Fruit fly (Drosophila melanogaster) whole organism, embryonic: ENCODE measurements around the gene CG46313.

Source experiments
- Awh ChIP-seq: fragments of 200-800 bp; sonication (Bioruptor generic); IDR thresholded peaks from 2 replicates; pipeline ENCODE4, ENCODE4 v1.3.6; 2022; ENCODE audit warnings: missing biosample characterization, missing genetic modification characterization
- Blimp-1 ChIP-seq: fragments of 200-800 bp; sonication (Bioruptor generic); optimal IDR thresholded peaks from 3 replicates; lab custom pipeline; 2018; ENCODE audit warnings: missing biosample characterization, missing genetic modification characterization, mild to moderate bottlenecking, moderate library complexity, missing genetic modification reagents
- CG10565 ChIP-seq: fragments of 200-800 bp; sonication (Bioruptor generic); optimal IDR thresholded peaks from 3 replicates; lab custom pipeline; 2016; ENCODE audit warnings: missing biosample characterization, mild to moderate bottlenecking, missing genetic modification characterization
- CG11398 ChIP-seq: fragments of 200-800 bp; sonication (Bioruptor generic); optimal IDR thresholded peaks from 2 replicates; lab custom pipeline; 2016; ENCODE audit warnings: missing biosample characterization, missing genetic modification characterization
- CG11723 ChIP-seq: fragments of 200-800 bp; sonication (Bioruptor generic); optimal IDR thresholded peaks from 2 replicates; lab custom pipeline; 2017; ENCODE audit warnings: missing biosample characterization, mild to moderate bottlenecking, missing genetic modification characterization
- CG12071 ChIP-seq: fragments of 200-800 bp; sonication (Bioruptor generic); optimal IDR thresholded peaks from 3 replicates; lab custom pipeline; 2018; ENCODE audit warnings: missing biosample characterization, mild to moderate bottlenecking, missing genetic modification characterization
- CG12299 ChIP-seq: fragments of 200-800 bp; sonication (Bioruptor generic); optimal IDR thresholded peaks from 2 replicates; lab custom pipeline; 2018; ENCODE audit warnings: missing biosample characterization, mild to moderate bottlenecking, missing genetic modification characterization
- CG12769 ChIP-seq: fragments of 200-800 bp; sonication (Bioruptor generic); optimal IDR thresholded peaks from 2 replicates; lab custom pipeline; 2019; ENCODE audit warnings: missing biosample characterization, mild to moderate bottlenecking, missing genetic modification characterization, moderate library complexity
- CG14860 ChIP-seq: fragments of 200-800 bp; sonication (Bioruptor generic); IDR thresholded peaks from 3 replicates; pipeline ENCODE4 v1.3.6; 2022; ENCODE audit warnings: missing biosample characterization, missing genetic modification characterization; ENCODE audit not compliant: partially characterized antibody
- CG32532 ChIP-seq: fragments of 200-800 bp; sonication (Bioruptor generic); IDR thresholded peaks from 2 replicates; pipeline ENCODE4 v1.3.6; 2022; ENCODE audit warnings: missing biosample characterization, missing genetic modification characterization
- CG32772 ChIP-seq: fragments of 200-800 bp; sonication (Bioruptor generic); IDR thresholded peaks from 2 replicates; pipeline ENCODE4 v1.3.6; 2022; ENCODE audit warnings: missing biosample characterization, missing genetic modification characterization
- CG33557 ChIP-seq: fragments of 200-800 bp; sonication (Bioruptor generic); optimal IDR thresholded peaks from 2 replicates; lab custom pipeline; 2019; ENCODE audit warnings: missing biosample characterization, mild to moderate bottlenecking, missing genetic modification characterization, moderate library complexity
- CG4328 ChIP-seq: fragments of 200-800 bp; sonication (Bioruptor generic); optimal IDR thresholded peaks from 3 replicates; lab custom pipeline; 2017; ENCODE audit warnings: missing biosample characterization, missing genetic modification reagents, missing genetic modification characterization
- CG7745 ChIP-seq: fragments of 200-800 bp; sonication (Bioruptor generic); optimal IDR thresholded peaks from 2 replicates; lab custom pipeline; 2018; ENCODE audit warnings: missing biosample characterization, mild to moderate bottlenecking, missing genetic modification characterization, moderate library complexity
- CG8359 ChIP-seq: fragments of 200-800 bp; sonication (Bioruptor generic); optimal IDR thresholded peaks from 2 replicates; lab custom pipeline; 2017; ENCODE audit warnings: missing biosample characterization, mild to moderate bottlenecking, missing genetic modification characterization, borderline replicate concordance
- CG8765 ChIP-seq: fragments of 200-800 bp; sonication (Bioruptor generic); IDR thresholded peaks from 2 replicates; pipeline ENCODE4 v1.3.6; 2022; ENCODE audit warnings: missing biosample characterization, missing genetic modification characterization
- D19A ChIP-seq: fragments of 200-800 bp; optimal IDR thresholded peaks from 3 replicates; lab custom pipeline; 2019; ENCODE audit warnings: missing biosample characterization, mild to moderate bottlenecking, missing genetic modification characterization, moderate library complexity
- Deaf1 ChIP-seq: fragments of 200-800 bp; optimal IDR thresholded peaks from 3 replicates; lab custom pipeline; 2019; ENCODE audit warnings: missing biosample characterization, mild to moderate bottlenecking, missing genetic modification characterization, moderate library complexity
- Doc2 ChIP-seq: fragments of 200-800 bp; sonication (Bioruptor generic); IDR thresholded peaks from 2 replicates; pipeline ENCODE4 v1.3.6; 2022; ENCODE audit warnings: missing biosample characterization, missing genetic modification characterization
- Doc3 ChIP-seq: fragments of 200-800 bp; sonication (Bioruptor generic); IDR thresholded peaks from 3 replicates; pipeline ENCODE4 v1.3.6; 2022; ENCODE audit warnings: missing biosample characterization, missing genetic modification characterization; ENCODE audit not compliant: partially characterized antibody
- Eip74EF ChIP-seq, 2 experiments: fragments of 200-800 bp in 1 of 2; fragments of >200 bp in 1 of 2; sonication (Bioruptor generic) in 1 of 2; optimal IDR thresholded peaks; 2 replicates each; lab custom pipeline; 2017 to 2019; ENCODE audit warnings: missing biosample characterization in 2 of 2, missing genetic modification characterization in 2 of 2, mild to moderate bottlenecking in 1 of 2, moderate library complexity in 1 of 2
- Hand ChIP-seq: fragments of 200-800 bp; sonication (Bioruptor generic); optimal IDR thresholded peaks from 2 replicates; lab custom pipeline; 2017; ENCODE audit warnings: mild to moderate bottlenecking, missing biosample characterization, missing genetic modification reagents, missing genetic modification characterization
- Hey ChIP-seq: fragments of 200-800 bp; sonication (Bioruptor generic); optimal IDR thresholded peaks from 3 replicates; lab custom pipeline; 2018; ENCODE audit warnings: missing biosample characterization, mild to moderate bottlenecking, missing genetic modification characterization
- Hr3 ChIP-seq: fragments of 200-800 bp; sonication (Bioruptor generic); optimal IDR thresholded peaks from 3 replicates; lab custom pipeline; 2016; ENCODE audit warnings: missing biosample characterization, missing genetic modification characterization
- Kr ChIP-seq: fragments of 200-800 bp; sonication (Bioruptor generic); optimal IDR thresholded peaks from 2 replicates; lab custom pipeline; 2017; ENCODE audit warnings: missing biosample characterization, mild to moderate bottlenecking, missing genetic modification characterization
- Lhr ChIP-seq: fragments of 200-800 bp; sonication (Bioruptor generic); optimal IDR thresholded peaks from 3 replicates; lab custom pipeline; 2017; ENCODE audit warnings: mild to moderate bottlenecking, missing biosample characterization, missing genetic modification reagents, missing genetic modification characterization
- Nf-YA ChIP-seq: fragments of 200-800 bp; sonication (Bioruptor generic); IDR thresholded peaks from 2 replicates; pipeline ENCODE4 v1.3.6; 2022; ENCODE audit warnings: missing biosample characterization, missing genetic modification characterization
- Oli ChIP-seq: fragments of 200-800 bp; sonication (Bioruptor generic); optimal IDR thresholded peaks from 2 replicates; lab custom pipeline; 2018; ENCODE audit warnings: missing biosample characterization, mild to moderate bottlenecking, missing genetic modification characterization, moderate library complexity
- Ptx1 ChIP-seq: fragments of 200-800 bp; sonication (Bioruptor generic); IDR thresholded peaks from 2 replicates; pipeline ENCODE4 v1.3.6; 2022; ENCODE audit warnings: missing biosample characterization, missing genetic modification characterization
- TFAM ChIP-seq: fragments of 200-800 bp; sonication (Bioruptor generic); optimal IDR thresholded peaks from 2 replicates; lab custom pipeline; 2017; ENCODE audit warnings: missing biosample characterization, missing genetic modification characterization, inconsistent platforms
- Tbp ChIP-seq: fragments of >200 bp; optimal IDR thresholded peaks from 2 replicates; lab custom pipeline; 2018; ENCODE audit warnings: missing biosample characterization, missing genetic modification characterization
- Usf ChIP-seq: fragments of 200-800 bp; sonication (Bioruptor generic); optimal IDR thresholded peaks from 2 replicates; lab custom pipeline; 2017; ENCODE audit warnings: missing genotype, missing biosample characterization, missing genetic modification characterization
- bigmax ChIP-seq: fragments of 200-800 bp; sonication (Bioruptor generic); optimal IDR thresholded peaks from 2 replicates; lab custom pipeline; 2018; ENCODE audit warnings: missing biosample characterization, mild to moderate bottlenecking, missing genetic modification characterization
- chm ChIP-seq: fragments of 200-800 bp; sonication (Bioruptor generic); IDR thresholded peaks from 2 replicates; pipeline ENCODE4 v1.3.6; 2022; ENCODE audit warnings: missing biosample characterization, missing genetic modification characterization
- eyg ChIP-seq: fragments of 200-800 bp; sonication (Bioruptor generic); optimal IDR thresholded peaks from 3 replicates; lab custom pipeline; 2016; ENCODE audit warnings: missing biosample characterization, missing genetic modification characterization
- ind ChIP-seq: fragments of 200-800 bp; sonication (Bioruptor generic); optimal IDR thresholded peaks from 3 replicates; lab custom pipeline; 2016; ENCODE audit warnings: missing biosample characterization, missing genetic modification characterization
- kay ChIP-seq: fragments of 200-800 bp; sonication (Bioruptor generic); optimal IDR thresholded peaks from 2 replicates; lab custom pipeline; 2016; ENCODE audit warnings: missing biosample characterization, missing genetic modification characterization
- lov ChIP-seq, 2 experiments: fragments of 200-800 bp in 1 of 2; fragments of >200 bp in 1 of 2; sonication (Bioruptor generic) in 1 of 2; IDR thresholded peaks in 1 of 2; optimal IDR thresholded peaks in 1 of 2; 2 replicates in 1 of 2; 3 replicates in 1 of 2; pipeline versions ENCODE4 v1.3.6 to Lab custom; 2017 to 2022; ENCODE audit warnings: missing biosample characterization in 1 of 2, missing genetic modification characterization in 1 of 2
- mld ChIP-seq: fragments of 200-800 bp; sonication (Bioruptor generic); IDR thresholded peaks from 3 replicates; pipeline ENCODE4 v1.3.6; 2022; ENCODE audit warnings: missing biosample characterization, missing genetic modification characterization; ENCODE audit not compliant: partially characterized antibody
- nerfin-2 ChIP-seq: fragments of 200-800 bp; sonication (Bioruptor generic); IDR thresholded peaks from 2 replicates; pipeline ENCODE4 v1.3.6; 2022; ENCODE audit warnings: missing biosample characterization, missing genetic modification characterization; ENCODE audit not compliant: partially characterized antibody
- p53 ChIP-seq: fragments of 200-800 bp; sonication (Bioruptor generic); optimal IDR thresholded peaks from 2 replicates; lab custom pipeline; 2016; ENCODE audit warnings: missing biosample characterization, missing genetic modification characterization
- sd ChIP-seq: fragments of 200-800 bp; sonication (Bioruptor generic); optimal IDR thresholded peaks from 3 replicates; lab custom pipeline; 2018; ENCODE audit warnings: missing biosample characterization, mild to moderate bottlenecking, missing genetic modification characterization, moderate library complexity
- shn ChIP-seq: fragments of 200-800 bp; sonication (Bioruptor generic); optimal IDR thresholded peaks from 3 replicates; lab custom pipeline; 2016; ENCODE audit warnings: missing biosample characterization, missing genetic modification characterization
- sug ChIP-seq: fragments of 200-800 bp; optimal IDR thresholded peaks from 2 replicates; lab custom pipeline; 2019; ENCODE audit warnings: missing biosample characterization, mild to moderate bottlenecking, missing genetic modification characterization, moderate library complexity
- tap ChIP-seq: fragments of 200-800 bp; optimal IDR thresholded peaks from 3 replicates; lab custom pipeline; 2019; ENCODE audit warnings: missing biosample characterization, mild to moderate bottlenecking, missing genetic modification characterization, moderate library complexity
- trh ChIP-seq: fragments of 200-800 bp; sonication (Bioruptor generic); optimal IDR thresholded peaks from 2 replicates; lab custom pipeline; 2016; ENCODE audit warnings: missing biosample characterization, missing genetic modification characterization
- unc-4 ChIP-seq: fragments of 200-800 bp; sonication (Bioruptor generic); IDR thresholded peaks from 2 replicates; pipeline ENCODE4 v1.3.6; 2022; ENCODE audit warnings: missing biosample characterization, missing genetic modification characterization; ENCODE audit not compliant: partially characterized antibody
- usp ChIP-seq: fragments of >200 bp; optimal IDR thresholded peaks from 2 replicates; lab custom pipeline; 2017; ENCODE audit warnings: missing biosample characterization, missing genetic modification characterization
- vnd ChIP-seq: fragments of 200-800 bp; sonication (Bioruptor generic); IDR thresholded peaks from 3 replicates; pipeline ENCODE4 v1.3.6; 2022; ENCODE audit warnings: missing biosample characterization, missing genetic modification characterization; ENCODE audit not compliant: partially characterized antibody
- zen ChIP-seq: fragments of 200-800 bp; sonication (Bioruptor generic); optimal IDR thresholded peaks from 3 replicates; lab custom pipeline; 2018; ENCODE audit warnings: missing biosample characterization, mild to moderate bottlenecking, missing genetic modification characterization, moderate library complexity

CG46313 gene

DNA sequence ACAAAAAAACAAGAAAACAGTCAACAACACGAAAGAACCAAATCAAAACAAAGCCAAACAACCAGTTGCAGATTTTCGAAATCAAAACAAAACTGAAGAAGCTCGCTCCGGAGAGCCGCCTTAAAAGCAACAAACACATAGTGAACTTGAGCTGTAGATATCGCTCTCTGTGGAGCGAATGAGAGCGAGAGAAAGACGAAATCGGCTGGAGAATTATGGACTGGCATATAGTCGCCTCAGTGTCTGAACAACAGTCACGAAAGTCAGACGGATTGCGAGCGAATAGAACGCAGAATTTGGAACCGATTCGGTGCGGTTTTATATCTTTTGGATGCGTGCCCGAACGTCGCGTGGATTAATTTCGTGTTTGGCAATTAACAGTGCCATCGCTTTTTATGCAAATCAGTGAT lies 1.9 kb downstream of the CG46313 start (continued):
- TF ChIP-seq Lhr (GFP tag; lab: Kevin White, UChicago) (no peak), vnd (GFP tag; lab: Robert Waterston, UW) (no peak), ind (GFP tag; lab: Kevin White, UChicago) (no peak), unc-4 (GFP tag; lab: Robert Waterston, UW) (peak; percentile 52), CG11398 (no peak), CG14860 (GFP tag; lab: Robert Waterston, UW) (no peak), CG10565 (GFP tag; lab: Kevin White, UChicago) (no peak), CG32532 (GFP tag; lab: Robert Waterston, UW) (peak; percentile 26; the same call in 1 of the 2 replicates), trh (GFP tag; lab: Kevin White, UChicago) (no peak), nerfin-2 (GFP tag; lab: Robert Waterston, UW) (no peak), CG4328 (GFP tag; lab: Kevin White, UChicago) (no peak), kay (GFP tag; lab: Kevin White, UChicago) (no peak), shn (GFP tag; lab: Kevin White, UChicago) (no peak), CG8765 (GFP tag; lab: Robert Waterston, UW) (no peak), Doc3 (GFP tag; lab: Robert Waterston, UW) (no peak), Hr3 (no peak), CG11723 (GFP tag; lab: Kevin White, UChicago) (no peak), Eip74EF (GFP tag; optimal IDR thresholded peaks at IDR 0.05; lab: Kevin White, UChicago) (peak in 1 of 2 experiments; percentile 33), eyg (GFP tag; lab: Kevin White, UChicago) (no peak), D19A (no peak), tap (no peak), Kr (GFP tag; lab: Kevin White, UChicago) (no peak), TFAM (GFP tag; lab: Kevin White, UChicago) (no peak), Doc2 (GFP tag; lab: Robert Waterston, UW) (no peak), Usf (GFP tag; lab: Kevin White, UChicago) (no peak), Nf-YA (GFP tag; lab: Robert Waterston, UW) (no peak), CG33557 (GFP tag; lab: Kevin White, UChicago) (no peak), Hand (GFP tag; lab: Kevin White, UChicago) (no peak), Blimp-1 (GFP tag; lab: Kevin White, UChicago) (no peak), sug (tag; lab: Kevin White, UChicago) (peak; percentile 54), CG32772 (GFP tag; lab: Robert Waterston, UW) (no peak), chm (GFP tag; lab: Robert Waterston, UW) (peak; percentile 57; the same call in 1 of the 2 replicates), zen (no peak), CG12071 (GFP tag; lab: Kevin White, UChicago) (peak; percentile 34), lov (optimal IDR thresholded peaks at IDR 0.05; lab: Kevin White, UChicago) (no peak), lov (GFP tag; IDR thresholded peaks at IDR 0.05; lab: Robert Waterston, UW) (no peak), CG12299 (tag; lab: Kevin White, UChicago) (no peak), CG8359 (GFP tag; lab: Kevin White, UChicago) (no peak), p53 (GFP tag; lab: Kevin White, UChicago) (no peak), mld (no peak), CG7745 (no peak), sd (tag; lab: Kevin White, UChicago) (peak; percentile 74), Oli (tag; lab: Kevin White, UChicago) (no peak), Awh (GFP tag; lab: Robert Waterston, UW) (peak; percentile 58; the same call in 1 of the 2 replicates), bigmax (GFP tag; lab: Kevin White, UChicago) (no peak), Hey (no peak), Ptx1 (GFP tag; lab: Robert Waterston, UW) (no peak), usp (GFP tag; lab: Kevin White, UChicago) (no peak), Tbp (no peak), Deaf1 (tag; lab: Kevin White, UChicago) (peak; percentile 68), CG12769 (tag; lab: Kevin White, UChicago) (peak; percentile 49)
